Fruit fly (Drosophila melanogaster) S2 (cell line): Measurements from ENCODE around the gene Klp31E.

Experiments used
- CG8478 ChIP-seq: fragments of >200 bp; optimal IDR thresholded peaks from 2 replicates; lab custom pipeline; 2018
- CTCF ChIP-seq, 2 experiments: fragments of >200 bp; optimal IDR thresholded peaks; 2 replicates each; lab custom pipeline; 2018

- no peak for TF ChIP-seq CG8478
- no peak for TF ChIP-seq CTCF (optimal IDR thresholded peaks at IDR 0.05; lab: Kevin White, UChicago)
Observed at dm6 chr2L:10373605-10374269, 40.1 kb upstream of the Klp31E start, which contains the start of gene rho-5.
